Fruit fly (Drosophila melanogaster): ENCODE data around the gene aust.
A peak's percentile ranks its signal among the peaks of the same experiment; 100 is the strongest.

aust gene

DNA sequence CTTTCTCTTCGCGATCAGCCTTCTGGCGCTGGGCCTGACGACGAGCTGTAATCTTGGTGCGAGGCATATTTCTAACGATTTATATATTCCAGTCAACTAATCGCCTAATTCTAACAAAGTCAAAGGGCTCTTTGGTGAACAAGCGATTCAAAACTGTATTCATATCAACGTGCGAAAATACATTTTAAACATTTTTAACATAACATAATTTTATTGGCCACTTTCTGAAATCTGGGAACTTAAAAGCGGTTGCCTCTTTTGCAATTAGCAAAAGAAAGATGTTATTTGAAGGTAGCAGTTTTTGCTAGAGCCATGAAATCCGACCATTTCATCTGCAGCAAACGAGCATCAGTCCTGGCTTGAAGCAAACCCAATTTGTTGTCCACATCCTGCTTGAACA, at the start of gene aust:
aust (minus strand) TSS at position 101 of the 400 bp plus-strand sequence.
- TF ChIP-seq noc (tag; optimal IDR thresholded peaks at IDR 0.05), result no peak

DNA sequence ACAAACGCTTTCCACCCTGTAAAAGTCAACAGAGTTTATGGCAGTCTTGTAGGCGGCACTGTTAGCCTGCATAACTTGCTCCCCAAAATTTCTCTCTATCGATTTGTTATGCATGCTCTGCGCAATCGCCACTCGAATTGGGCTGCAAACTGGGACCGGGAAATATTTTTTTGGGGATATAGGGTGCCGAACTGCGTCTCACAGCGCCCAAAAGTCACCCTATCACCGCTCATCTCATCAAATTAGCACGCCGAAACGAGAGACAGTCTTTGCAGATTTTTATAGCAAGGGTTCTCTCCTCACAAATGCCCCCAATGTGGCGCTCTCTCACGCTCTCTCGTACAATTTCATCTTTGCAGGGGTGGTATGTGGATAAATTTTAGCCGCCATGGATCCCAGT, 21.3 kb upstream of the aust start:
- TF ChIP-seq noc (tag; optimal IDR thresholded peaks at IDR 0.05), result no peak

DNA sequence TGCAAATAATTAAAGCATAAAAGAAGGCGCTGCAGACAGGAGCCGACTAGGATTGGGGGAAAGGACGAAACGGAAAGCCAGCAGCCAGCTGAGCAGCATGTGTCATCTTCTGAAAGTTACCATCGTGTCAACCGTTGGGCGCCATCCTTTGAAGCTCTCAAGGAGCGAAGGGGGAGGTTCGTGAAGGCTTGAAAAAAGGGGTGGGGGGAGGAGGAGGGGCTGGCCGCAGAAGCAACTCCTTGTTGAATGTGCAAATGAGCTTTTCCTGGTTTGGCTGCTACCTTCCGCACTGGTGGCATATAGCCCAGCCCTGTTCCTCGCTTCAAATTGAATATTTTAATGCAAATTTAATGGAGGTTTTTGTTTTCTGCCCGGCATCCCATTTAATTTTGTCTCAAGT, 15.2 kb upstream of the aust start:
- no peak for TF ChIP-seq noc (tag; optimal IDR thresholded peaks at IDR 0.05)

DNA sequence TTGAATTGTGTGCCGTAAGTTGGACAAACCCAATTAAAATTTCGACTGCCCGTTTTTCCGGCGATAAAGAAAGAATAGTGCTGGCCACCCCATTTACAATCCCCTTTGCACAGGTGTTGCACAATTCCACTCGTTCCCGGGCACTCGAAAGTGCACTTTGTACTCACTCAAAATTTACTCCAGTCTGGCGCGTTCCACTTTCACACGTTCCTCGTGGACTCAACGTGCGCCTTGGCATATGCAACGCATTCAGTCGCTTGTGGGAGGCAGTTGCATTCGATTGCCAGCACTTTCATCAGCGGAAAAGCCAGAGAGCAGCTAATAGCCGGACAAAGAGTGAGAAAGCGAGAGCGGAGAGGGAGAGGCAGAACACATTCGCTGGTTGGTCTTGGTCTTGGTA, 5.5 kb upstream of the aust start, which contains the start of gene Ggamma30A:
Ggamma30A (plus strand) TSS at position 248 of the 400 bp plus-strand sequence.
- TF ChIP-seq noc (tag; optimal IDR thresholded peaks at IDR 0.05), result no peak

DNA sequence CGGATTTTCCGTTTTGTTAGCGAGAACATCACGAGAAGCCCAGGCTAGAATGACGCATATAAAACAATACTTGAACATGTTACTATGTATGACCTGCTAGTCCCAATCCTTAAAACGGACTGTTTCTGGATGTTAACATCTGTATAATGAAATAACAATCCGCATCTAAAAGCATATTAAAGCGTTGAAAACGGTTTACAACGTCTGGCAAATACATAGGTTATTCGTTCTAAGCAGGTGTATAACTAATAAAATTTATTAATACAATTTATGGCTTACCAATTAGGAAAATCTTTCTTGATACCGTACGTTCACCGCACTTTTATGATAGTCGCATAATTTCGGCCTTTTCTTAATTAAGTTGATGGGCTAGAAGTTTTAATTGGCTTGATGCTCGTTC, 3.9 kb upstream of the aust start, which contains the start of gene lectin-30A:
lectin-30A (minus strand) TSS at position 101 of the 400 bp plus-strand sequence.
- no peak for TF ChIP-seq noc (tag; optimal IDR thresholded peaks at IDR 0.05)

DNA sequence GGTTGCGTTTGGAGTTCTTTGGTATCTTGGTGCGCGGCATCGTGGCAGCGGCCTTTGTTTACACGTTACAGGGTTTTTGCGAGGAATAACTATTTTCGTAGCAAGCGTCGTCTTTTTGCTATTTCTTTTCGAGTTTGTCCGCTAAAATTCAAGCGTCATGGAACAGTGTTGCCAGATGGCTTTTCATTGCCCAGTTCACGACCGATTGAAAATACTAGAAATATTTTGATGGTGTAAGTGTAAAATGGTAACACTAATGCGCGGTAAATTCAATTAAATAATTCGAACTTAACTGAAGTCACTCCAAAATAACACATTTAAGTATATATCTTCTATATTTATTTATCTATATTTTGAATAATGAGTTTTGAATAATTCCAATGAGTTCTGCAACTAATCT, 2.1 kb upstream of the aust start, which contains the start of gene borr:
borr (minus strand) TSS at position 172 of the 400 bp plus-strand sequence.
- TF ChIP-seq noc (tag; optimal IDR thresholded peaks at IDR 0.05), result no peak

DNA sequence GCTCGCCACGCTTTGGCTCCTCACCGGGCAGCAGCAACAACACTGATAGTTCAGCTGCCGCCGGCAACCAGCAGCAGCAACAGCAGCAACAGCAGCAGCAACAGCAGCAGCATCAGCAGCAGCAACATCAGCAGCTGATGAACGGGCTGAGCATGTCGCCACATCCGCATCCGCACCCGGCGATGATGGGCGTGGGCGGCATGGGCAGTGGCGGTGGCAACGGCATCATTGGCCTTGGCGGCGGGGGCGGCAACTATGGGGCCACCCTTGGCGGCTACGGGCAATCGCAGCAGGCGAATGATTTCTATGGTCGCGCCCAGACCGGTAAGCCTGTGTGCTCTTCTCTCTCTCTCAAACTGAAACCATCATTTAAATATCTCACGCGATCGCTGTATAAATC, 6.6 kb downstream of the aust start:
- no peak for TF ChIP-seq noc (tag; optimal IDR thresholded peaks at IDR 0.05)

DNA sequence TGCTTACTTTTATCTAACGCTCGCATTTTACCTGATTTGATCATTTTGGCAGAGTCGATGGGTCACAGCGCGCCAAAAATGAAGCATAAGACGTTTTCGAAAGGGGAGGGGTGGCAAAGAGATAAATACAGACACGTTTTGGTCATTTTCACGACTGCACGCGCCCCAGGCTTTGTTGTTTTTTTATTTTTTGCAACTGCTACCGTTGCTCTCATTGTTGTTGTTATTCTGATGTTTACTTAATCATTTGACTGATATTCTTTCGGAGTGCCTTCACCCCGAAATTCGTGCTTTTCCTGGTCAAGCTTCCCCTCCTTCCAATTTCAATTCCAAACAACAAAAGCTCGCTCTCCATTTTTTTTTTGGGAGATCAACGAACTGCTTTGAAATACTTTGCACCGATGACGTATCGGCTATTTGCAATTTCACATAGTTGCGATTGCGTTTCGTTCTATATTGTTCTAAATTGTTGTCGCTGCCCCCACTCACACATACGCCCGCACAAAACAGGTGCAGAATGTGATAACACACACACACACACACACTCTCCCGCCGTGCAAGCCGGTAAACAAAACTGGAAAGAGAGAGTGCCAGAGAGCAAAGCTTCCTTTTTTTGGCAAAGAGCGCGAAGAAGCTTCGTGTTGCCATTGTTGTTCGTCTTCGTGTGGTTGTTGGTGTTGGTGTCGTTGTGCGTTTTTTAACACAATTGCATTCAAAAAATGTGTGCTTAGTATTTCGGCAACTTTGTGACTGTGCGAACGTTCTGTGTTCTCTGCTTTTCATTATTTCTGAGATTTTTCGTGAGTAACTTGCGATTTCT, 13.4 kb downstream of the aust start:
- TF ChIP-seq noc (tag; optimal IDR thresholded peaks at IDR 0.05), result no peak

DNA sequence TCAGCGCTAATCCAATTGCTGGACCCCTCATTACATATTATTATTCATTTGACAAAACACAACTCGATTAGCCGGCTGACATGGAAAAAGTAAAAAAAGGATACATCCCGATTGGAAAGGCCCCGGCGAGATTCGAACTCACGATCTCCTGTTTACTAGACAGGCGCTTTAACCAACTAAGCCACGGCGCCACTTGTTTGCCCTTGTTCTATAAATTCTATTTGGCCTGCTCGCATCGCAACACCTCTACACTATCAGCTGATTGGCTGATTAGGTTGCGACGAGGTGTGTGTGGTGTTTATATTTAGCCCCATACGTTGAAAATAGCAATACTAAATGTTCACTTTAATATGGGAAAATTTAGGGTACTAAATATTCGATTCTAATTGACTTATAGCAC, 14.4 kb downstream of the aust start:
- no peak for TF ChIP-seq noc (tag; optimal IDR thresholded peaks at IDR 0.05)

DNA sequence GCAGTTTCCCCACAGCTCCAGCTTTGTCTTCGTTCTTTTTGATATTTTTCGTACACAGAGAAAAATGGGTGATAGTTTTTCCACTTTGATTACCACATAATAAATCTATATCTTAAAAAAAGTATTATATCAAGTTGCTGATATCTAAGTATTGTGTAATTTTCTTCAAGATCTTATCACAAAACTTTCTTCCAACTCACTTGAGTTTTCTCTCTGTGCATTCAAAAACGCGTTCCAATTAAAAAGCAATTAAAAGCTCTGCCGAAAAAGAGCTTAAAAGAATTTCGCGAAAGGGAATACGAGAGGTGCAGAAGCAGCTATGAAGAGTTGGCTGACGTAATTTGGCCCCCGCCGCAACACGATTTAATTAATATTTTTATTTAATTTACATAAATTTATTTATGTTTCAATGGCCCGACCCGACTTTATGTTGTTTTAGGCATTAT, 15.3 kb downstream of the aust start:
- peak; percentile 76 for TF ChIP-seq noc (tag; optimal IDR thresholded peaks at IDR 0.05)

DNA sequence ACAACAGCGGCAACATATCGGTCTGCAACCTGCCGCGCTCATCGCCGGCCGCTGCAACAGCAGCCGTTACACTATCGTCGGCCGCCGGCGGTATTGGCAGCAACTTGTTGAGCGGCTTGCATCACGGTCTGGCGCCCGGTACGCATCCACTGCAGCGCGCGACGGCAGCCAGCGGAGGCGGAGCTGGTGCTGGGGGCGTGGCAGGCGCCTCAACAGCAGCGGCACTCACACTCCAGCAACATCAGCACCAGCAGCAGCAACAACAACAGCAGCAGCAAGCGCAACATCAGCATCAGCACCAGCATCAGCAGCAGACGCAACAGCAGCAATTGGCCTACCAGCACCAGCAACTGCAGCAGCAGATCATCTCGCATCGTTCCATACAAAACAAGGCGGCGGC, 16.7 kb downstream of the aust start:
- TF ChIP-seq noc (tag; optimal IDR thresholded peaks at IDR 0.05), result no peak

DNA sequence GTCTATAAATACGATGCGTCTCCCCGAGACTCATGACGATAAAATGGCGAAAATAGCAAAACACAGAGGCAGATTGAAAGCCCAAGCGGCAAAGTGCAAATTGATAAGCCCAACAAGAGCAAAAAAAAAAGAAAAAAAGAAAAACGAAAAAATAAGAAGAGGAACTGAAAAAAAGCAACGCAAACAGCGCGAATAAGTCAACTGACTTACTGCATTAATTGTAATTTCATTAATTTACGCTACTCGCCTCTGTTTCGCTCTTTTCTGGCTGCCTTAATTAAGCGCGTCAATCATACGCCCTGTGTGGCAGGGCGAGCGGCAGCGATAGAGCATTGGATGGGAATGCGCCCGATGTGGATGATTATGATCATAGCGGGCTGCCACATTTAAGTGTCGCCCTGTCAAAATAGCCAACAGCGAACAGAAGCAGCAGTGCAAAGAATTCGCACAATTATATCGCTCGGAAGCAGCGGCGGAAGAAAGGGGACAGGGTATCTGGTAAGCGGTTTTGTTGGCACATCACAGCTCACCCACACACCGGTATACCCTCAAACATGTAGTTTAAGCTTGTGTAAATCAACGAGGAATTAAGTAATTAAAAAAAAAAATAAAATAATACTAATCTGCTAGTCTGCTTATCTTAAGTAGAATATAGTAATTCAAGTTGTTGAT, 18.9 kb downstream of the aust start:
- peak; percentile 44 for TF ChIP-seq noc (tag; optimal IDR thresholded peaks at IDR 0.05)

DNA sequence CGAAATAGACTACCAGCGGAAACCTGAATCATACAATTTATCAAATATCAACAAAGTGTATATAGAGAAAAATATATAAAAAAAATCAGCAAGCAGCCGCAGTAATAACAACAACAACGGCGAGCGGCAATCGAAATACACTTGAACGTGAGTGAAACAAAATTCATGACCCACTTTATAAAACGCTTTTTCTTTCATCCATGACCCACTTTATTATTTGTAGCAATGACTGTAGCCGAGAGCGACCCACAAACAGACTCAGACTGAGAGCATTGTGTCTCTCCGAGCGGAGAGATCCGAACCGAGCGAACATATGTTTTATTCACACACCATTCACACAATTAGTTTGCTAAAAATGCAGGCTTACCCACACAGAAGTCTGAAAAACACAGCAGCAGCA, 21.1 kb downstream of the aust start:
- TF ChIP-seq noc (tag; optimal IDR thresholded peaks at IDR 0.05), result no peak

DNA sequence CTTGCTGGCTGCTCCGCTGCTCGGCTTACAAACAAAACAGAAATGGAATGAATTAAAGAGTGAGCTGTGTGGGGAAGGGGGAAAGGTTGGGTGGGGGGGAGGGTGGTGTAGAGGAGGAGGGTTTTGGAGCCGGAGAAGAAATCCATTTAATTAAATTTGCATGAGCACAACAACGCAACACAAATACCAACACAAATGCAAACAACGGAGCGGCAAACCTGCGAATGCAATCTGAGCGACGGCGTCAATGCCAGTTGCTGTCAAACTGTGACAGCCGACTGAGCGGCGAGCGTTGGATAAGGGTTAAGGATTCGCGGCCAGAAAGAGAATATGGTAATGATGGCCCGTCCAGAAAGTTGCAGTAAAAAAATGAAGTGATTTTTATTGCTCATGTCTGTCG, 25.5 kb downstream of the aust start:
- TF ChIP-seq noc (tag; optimal IDR thresholded peaks at IDR 0.05), result no peak

DNA sequence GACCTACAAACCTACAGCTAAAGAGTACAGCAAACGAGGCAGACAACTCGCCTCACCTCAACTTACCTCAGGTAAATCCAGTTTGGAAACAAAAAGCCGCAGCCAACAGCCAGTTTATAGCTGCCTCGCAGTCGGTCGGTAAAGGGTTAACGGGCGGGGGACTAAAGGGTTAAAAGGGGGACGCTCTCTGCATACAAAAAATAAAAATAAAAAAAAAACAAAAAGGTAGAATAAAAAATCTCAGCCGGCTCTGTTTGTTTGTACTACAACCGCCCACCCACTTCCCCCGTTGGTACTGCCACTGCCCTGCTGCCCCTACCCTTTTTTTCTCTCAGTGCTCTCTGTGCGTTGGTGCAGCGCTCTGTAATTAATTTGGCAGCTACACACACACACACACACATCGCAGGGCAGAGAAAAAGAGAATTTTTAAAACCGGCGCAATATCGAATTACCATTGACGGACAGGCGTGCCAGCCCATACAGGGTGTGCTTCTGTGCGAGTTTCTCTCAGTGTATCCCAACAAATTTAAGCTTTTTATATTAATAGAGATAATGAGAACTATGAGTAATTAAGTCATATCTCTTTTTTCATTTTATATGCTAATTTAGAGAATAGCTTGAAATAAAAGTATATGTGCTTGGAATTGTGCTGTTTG, 26.4 kb downstream of the aust start:
- no peak for TF ChIP-seq noc (tag; optimal IDR thresholded peaks at IDR 0.05)

DNA sequence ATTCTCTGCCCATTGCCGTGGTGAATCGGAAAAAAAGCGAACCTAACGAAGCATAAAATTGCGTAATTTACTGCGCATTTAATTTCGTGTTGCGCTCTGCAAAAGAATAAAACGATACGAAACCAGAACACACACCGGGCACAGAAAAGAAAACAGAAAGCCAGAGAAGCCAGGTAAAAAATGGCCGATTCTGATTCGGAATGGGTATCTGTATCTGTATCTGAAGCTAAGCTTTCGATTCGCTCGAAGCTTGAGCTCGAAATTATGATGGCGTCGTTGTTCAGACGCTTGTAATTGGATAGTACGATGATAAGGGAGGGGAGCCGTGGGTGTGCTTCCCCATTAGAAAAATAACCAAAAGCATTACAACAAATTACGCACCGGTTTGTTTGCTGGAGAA, 27.6 kb downstream of the aust start:
- no peak for TF ChIP-seq noc (tag; optimal IDR thresholded peaks at IDR 0.05)
